Worm (Caenorhabditis elegans) whole organism, late embryonic: ENCODE measurements around the gene acs-3.

Source experiments
- che-1 ChIP-seq: sonication (generic microtip); optimal IDR thresholded peaks from 2 replicates; lab custom pipeline; 2016; ENCODE audit warnings: mild to moderate bottlenecking, missing genetic modification characterization, missing compliant biosample characterization
- pag-3 ChIP-seq: sonication (generic microtip); optimal IDR thresholded peaks from 2 replicates; lab custom pipeline; 2016; ENCODE audit warnings: missing compliant biosample characterization, missing genetic modification characterization, borderline replicate concordance
- pqm-1 ChIP-seq: sonication (generic microtip); optimal IDR thresholded peaks from 2 replicates; lab custom pipeline; 2016; ENCODE audit warnings: missing genetic modification characterization, missing compliant biosample characterization
- unc-55 ChIP-seq: sonication (generic microtip); optimal IDR thresholded peaks from 2 replicates; lab custom pipeline; 2017; ENCODE audit warnings: missing biosample characterization, missing genetic modification reagents, missing genetic modification characterization

- TF ChIP-seq unc-55 (GFP tag; lab: Kevin White, UChicago) (no peak), pag-3 (no peak), pqm-1 (no peak), che-1 (tag; lab: Kevin White, UChicago) (no peak)
These were observed 39.1 kb downstream of the acs-3 start for ce11 chrV:2008412-2008811.
